Fruit fly (Drosophila melanogaster): ENCODE measurements around the gene eIF2A.

DNA sequence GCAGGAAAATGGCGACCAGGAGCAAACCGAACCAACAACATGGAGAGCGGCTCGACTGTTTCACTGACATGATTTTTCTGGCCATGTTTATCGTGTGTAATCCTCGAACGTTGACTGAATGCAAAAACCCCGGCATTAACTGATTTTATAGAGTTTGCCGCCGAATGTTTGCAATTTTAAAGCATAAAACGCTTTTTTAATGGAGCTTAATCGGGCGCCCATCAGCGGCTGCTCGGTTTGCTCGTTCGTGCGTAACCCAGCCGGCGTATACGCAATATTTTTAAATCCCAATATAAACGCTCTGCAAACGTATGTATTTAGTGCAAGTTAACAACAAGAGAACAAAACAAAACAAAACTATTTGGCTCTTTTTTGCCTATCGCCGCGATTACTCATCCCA is 17.7 kb downstream of the eIF2A start, which contains the start of gene CG14563:
- TF ChIP-seq usp (GFP tag; optimal IDR thresholded peaks at IDR 0.05) (no peak), EcR (GFP tag; optimal IDR thresholded peaks at IDR 0.05) (no peak), pan (optimal IDR thresholded peaks at IDR 0.05) (no peak)
